Fruit fly (Drosophila melanogaster): ENCODE results near the gene fig.

DNA sequence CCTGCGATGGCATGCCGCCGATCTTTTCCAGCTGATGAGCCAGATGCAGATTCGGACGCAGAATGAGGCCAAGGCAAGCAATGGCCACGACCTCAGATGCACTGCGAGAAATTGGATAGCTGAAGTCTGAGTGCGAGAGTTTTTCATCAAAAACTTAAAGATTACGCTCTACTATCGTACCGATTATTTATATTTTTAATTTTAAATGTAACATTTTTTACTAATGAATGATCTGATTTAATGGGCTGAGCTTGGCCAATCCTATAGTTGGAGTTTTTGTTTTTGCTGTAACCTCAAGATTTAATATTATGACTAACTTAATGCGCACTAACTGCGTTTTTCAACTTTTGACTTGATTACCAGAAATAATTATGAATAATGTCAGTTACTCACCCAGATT lies 18.0 kb downstream of the fig start:
- peak; percentile 38 for TF ChIP-seq Sp1 (GFP tag; optimal IDR thresholded peaks at IDR 0.05)
- TF ChIP-seq Abd-B (GFP tag; optimal IDR thresholded peaks at IDR 0.05), result no peak
- no peak for TF ChIP-seq brk (GFP tag; optimal IDR thresholded peaks at IDR 0.05)
- peak in 1 of 2 experiments; percentile 53 for TF ChIP-seq foxo (GFP tag; optimal IDR thresholded peaks at IDR 0.05)
- no peak for TF ChIP-seq Hr83 (GFP tag; optimal IDR thresholded peaks at IDR 0.05; ENCODE audit: poor library complexity, severe bottlenecking)
- no peak for TF ChIP-seq sv (GFP tag; optimal IDR thresholded peaks at IDR 0.05)
- TF ChIP-seq fru (GFP tag; optimal IDR thresholded peaks at IDR 0.05), result peak; percentile 41
- TF ChIP-seq sage (GFP tag; optimal IDR thresholded peaks at IDR 0.05), result peak; percentile 16
- TF ChIP-seq dl (GFP tag; optimal IDR thresholded peaks at IDR 0.05; ENCODE audit: insufficient read depth in 1 of 2, partially characterized antibody in 2 of 2), result no peak

All from whole organism, wandering third instar larva.